Worm (Caenorhabditis elegans) whole organism, L4/young adult: ENCODE results near the gene agmo-1.

Source experiments
- dao-5 ChIP-seq: sonication (generic microtip); optimal IDR thresholded peaks from 2 replicates; lab custom pipeline; 2016; ENCODE audit warnings: missing genotype, missing genetic modification characterization, moderate library complexity, missing compliant biosample characterization
- him-1 ChIP-seq: sonication (generic microtip); optimal IDR thresholded peaks from 2 replicates; lab custom pipeline; 2016; ENCODE audit warnings: missing genotype, missing genetic modification reagents, missing genetic modification characterization, missing compliant biosample characterization

DNA sequence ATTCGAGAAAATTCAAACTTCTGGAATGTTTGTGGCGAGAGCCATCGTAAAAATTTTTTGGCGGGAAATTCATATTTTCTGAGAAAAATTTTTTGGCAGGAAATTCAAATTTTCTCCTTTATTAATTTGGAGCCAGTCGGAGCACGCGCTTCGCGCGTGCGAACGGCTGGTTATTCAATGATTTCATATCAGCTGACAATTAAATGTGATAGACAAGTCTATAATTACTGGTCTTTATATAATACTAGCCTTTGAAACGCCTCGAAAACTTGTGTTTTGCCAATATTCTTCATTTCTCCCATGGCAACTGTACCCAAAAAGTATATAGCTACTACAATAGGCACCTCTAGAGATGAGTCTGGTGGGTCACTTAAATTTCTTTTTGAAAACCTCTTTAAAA, 43.3 kb downstream of the agmo-1 start, which contains the start of gene srw-10:
- TF ChIP-seq dao-5 (tag; lab: Kevin White, UChicago) (no peak), him-1 (tag; lab: Kevin White, UChicago) (no peak)
